Worm (Caenorhabditis elegans) whole organism, L3 larva: ENCODE measurements around the gene cnnm-2.

Experiments used
- R02D3.7 ChIP-seq: fragments of 150-350 bp; optimal IDR thresholded peaks from 2 replicates; lab custom pipeline; 2014; ENCODE audit warnings: missing biosample characterization, missing genetic modification characterization
- ZK546.5 ChIP-seq: sonication (generic microtip); optimal IDR thresholded peaks from 2 replicates; lab custom pipeline; 2017; ENCODE audit warnings: missing biosample characterization, missing genetic modification characterization
- aly-2 ChIP-seq: fragments of 150-350 bp; optimal IDR thresholded peaks from 2 replicates; lab custom pipeline; 2014; ENCODE audit warnings: missing biosample characterization, missing genetic modification characterization
- ama-1 ChIP-seq: fragments of 150-350 bp; optimal IDR thresholded peaks from 2 replicates; lab custom pipeline; 2018
- ceh-16 ChIP-seq: sonication (generic microtip); optimal IDR thresholded peaks from 2 replicates; lab custom pipeline; 2017; ENCODE audit warnings: missing biosample characterization, missing genetic modification characterization
- ceh-28 ChIP-seq: fragments of 150-350 bp; optimal IDR thresholded peaks from 2 replicates; lab custom pipeline; 2014; ENCODE audit warnings: missing biosample characterization, missing genetic modification reagents, missing genetic modification characterization
- ceh-82 ChIP-seq: fragments of 150-350 bp; optimal IDR thresholded peaks from 2 replicates; lab custom pipeline; 2014; ENCODE audit warnings: missing biosample characterization, missing genetic modification characterization
- ceh-9 ChIP-seq: sonication (generic microtip); optimal IDR thresholded peaks from 2 replicates; lab custom pipeline; 2018; ENCODE audit warnings: missing biosample characterization, missing genetic modification characterization
- egl-27 ChIP-seq: sonication (generic microtip); optimal IDR thresholded peaks from 4 replicates; lab custom pipeline; 2017; ENCODE audit warnings: missing biosample characterization, missing genetic modification reagents, missing genetic modification characterization
- egl-5 ChIP-seq: fragments of 150-350 bp; optimal IDR thresholded peaks from 2 replicates; lab custom pipeline; 2017; ENCODE audit warnings: missing biosample characterization, missing genetic modification reagents, missing genetic modification characterization, inconsistent platforms
- elt-1 ChIP-seq: fragments of 150-350 bp; optimal IDR thresholded peaks from 2 replicates; lab custom pipeline; 2014; ENCODE audit warnings: missing biosample characterization, missing genetic modification characterization
- elt-2 ChIP-seq: sonication (generic microtip); optimal IDR thresholded peaks from 2 replicates; lab custom pipeline; 2016; ENCODE audit warnings: missing genetic modification reagents, mild to moderate bottlenecking, missing genetic modification characterization, missing compliant biosample characterization
- fkh-10 ChIP-seq: sonication (generic microtip); optimal IDR thresholded peaks from 2 replicates; lab custom pipeline; 2017; ENCODE audit warnings: missing biosample characterization, missing genetic modification reagents, missing genetic modification characterization
- fkh-2 ChIP-seq: fragments of 150-350 bp; optimal IDR thresholded peaks from 2 replicates; lab custom pipeline; 2014; ENCODE audit warnings: missing biosample characterization, missing genetic modification reagents, missing genetic modification characterization
- fos-1 ChIP-seq: fragments of 150-350 bp; optimal IDR thresholded peaks from 2 replicates; lab custom pipeline; 2014; ENCODE audit warnings: missing biosample characterization, missing genetic modification characterization
- hmg-11 ChIP-seq: sonication (generic microtip); optimal IDR thresholded peaks from 2 replicates; lab custom pipeline; 2016; ENCODE audit warnings: missing genetic modification characterization, missing compliant biosample characterization
- jun-1 ChIP-seq: fragments of 150-350 bp; optimal IDR thresholded peaks from 2 replicates; lab custom pipeline; 2014; ENCODE audit warnings: missing biosample characterization, missing genetic modification reagents, missing genetic modification characterization
- lin-15B ChIP-seq: fragments of 150-350 bp; optimal IDR thresholded peaks from 2 replicates; lab custom pipeline; 2014; ENCODE audit warnings: missing biosample characterization, missing genetic modification characterization
- lin-39 ChIP-seq: fragments of 150-350 bp; optimal IDR thresholded peaks from 2 replicates; lab custom pipeline; 2018; ENCODE audit warnings: missing biosample characterization, missing genetic modification reagents, missing genetic modification characterization
- lsy-12 ChIP-seq: sonication (generic microtip); optimal IDR thresholded peaks from 2 replicates; lab custom pipeline; 2016; ENCODE audit warnings: mild to moderate bottlenecking, missing genetic modification characterization, missing compliant biosample characterization
- mml-1 ChIP-seq: fragments of 150-350 bp; sonication (generic microtip); optimal IDR thresholded peaks from 3 replicates; lab custom pipeline; 2014; ENCODE audit warnings: missing biosample characterization, missing genetic modification characterization
- nfya-1 ChIP-seq: sonication (generic microtip); optimal IDR thresholded peaks from 2 replicates; lab custom pipeline; 2017; ENCODE audit warnings: missing genetic modification characterization, mild to moderate bottlenecking, missing compliant biosample characterization, antibody characterized with exemption, moderate library complexity; ENCODE audit not compliant: insufficient read depth
- nhr-12 ChIP-seq: fragments of 150-350 bp; optimal IDR thresholded peaks from 2 replicates; lab custom pipeline; 2014; ENCODE audit warnings: missing biosample characterization, missing genetic modification characterization
- nhr-23 ChIP-seq: fragments of 150-350 bp; optimal IDR thresholded peaks from 2 replicates; lab custom pipeline; 2014; ENCODE audit warnings: missing biosample characterization, missing genetic modification reagents, missing genetic modification characterization
- nhr-25 ChIP-seq: sonication (generic microtip); optimal IDR thresholded peaks from 2 replicates; lab custom pipeline; 2017; ENCODE audit warnings: missing biosample characterization, missing genetic modification characterization
- nhr-28 ChIP-seq: fragments of 150-350 bp; optimal IDR thresholded peaks from 2 replicates; lab custom pipeline; 2014; ENCODE audit warnings: missing biosample characterization, missing genetic modification characterization
- nhr-43 ChIP-seq: sonication (generic microtip); optimal IDR thresholded peaks from 2 replicates; lab custom pipeline; 2016; ENCODE audit warnings: mild to moderate bottlenecking, missing genetic modification characterization, missing compliant biosample characterization; ENCODE audit not compliant: poor library complexity, severe bottlenecking
- nhr-67 ChIP-seq: fragments of 150-350 bp; optimal IDR thresholded peaks from 2 replicates; lab custom pipeline; 2014; ENCODE audit warnings: missing biosample characterization, missing genetic modification characterization
- nhr-76 ChIP-seq: fragments of 150-350 bp; sonication (generic microtip); optimal IDR thresholded peaks from 5 replicates; lab custom pipeline; 2014; ENCODE audit warnings: missing biosample characterization, missing genetic modification characterization
- nhr-77 ChIP-seq: fragments of 150-350 bp; optimal IDR thresholded peaks from 2 replicates; lab custom pipeline; 2014; ENCODE audit warnings: missing biosample characterization, missing genetic modification characterization
- pha-4 ChIP-seq: fragments of 150-350 bp; optimal IDR thresholded peaks from 2 replicates; lab custom pipeline; 2014; ENCODE audit warnings: missing biosample characterization, missing genetic modification reagents, missing genetic modification characterization
- pqm-1 ChIP-seq: fragments of 150-350 bp; optimal IDR thresholded peaks from 2 replicates; lab custom pipeline; 2017; ENCODE audit warnings: missing biosample characterization, missing genetic modification characterization, inconsistent platforms
- sea-2 ChIP-seq: fragments of 150-350 bp; sonication (generic microtip); optimal IDR thresholded peaks from 4 replicates; lab custom pipeline; 2014; ENCODE audit warnings: missing biosample characterization, missing genetic modification reagents, missing genetic modification characterization
- snpc-4 ChIP-seq: fragments of 150-350 bp; optimal IDR thresholded peaks from 2 replicates; lab custom pipeline; 2014; ENCODE audit warnings: missing biosample characterization, missing genetic modification characterization
- tbx-2 ChIP-seq: sonication (generic microtip); optimal IDR thresholded peaks from 2 replicates; lab custom pipeline; 2016; ENCODE audit warnings: mild to moderate bottlenecking, missing genetic modification characterization, missing compliant biosample characterization
- unc-39 ChIP-seq: sonication (generic microtip); optimal IDR thresholded peaks from 4 replicates; lab custom pipeline; 2017; ENCODE audit warnings: missing biosample characterization, missing genetic modification characterization
- unc-62 ChIP-seq: fragments of 150-350 bp; sonication (generic microtip); optimal IDR thresholded peaks from 4 replicates; lab custom pipeline; 2014; ENCODE audit warnings: missing biosample characterization, missing genetic modification reagents, missing genetic modification characterization
- ztf-11 ChIP-seq: fragments of 150-350 bp; optimal IDR thresholded peaks from 2 replicates; lab custom pipeline; 2014; ENCODE audit warnings: missing biosample characterization, missing genetic modification characterization
- ztf-4 ChIP-seq: fragments of 150-350 bp; optimal IDR thresholded peaks from 2 replicates; lab custom pipeline; 2014; ENCODE audit warnings: missing biosample characterization, missing genetic modification characterization

The cnnm-2 gene

DNA sequence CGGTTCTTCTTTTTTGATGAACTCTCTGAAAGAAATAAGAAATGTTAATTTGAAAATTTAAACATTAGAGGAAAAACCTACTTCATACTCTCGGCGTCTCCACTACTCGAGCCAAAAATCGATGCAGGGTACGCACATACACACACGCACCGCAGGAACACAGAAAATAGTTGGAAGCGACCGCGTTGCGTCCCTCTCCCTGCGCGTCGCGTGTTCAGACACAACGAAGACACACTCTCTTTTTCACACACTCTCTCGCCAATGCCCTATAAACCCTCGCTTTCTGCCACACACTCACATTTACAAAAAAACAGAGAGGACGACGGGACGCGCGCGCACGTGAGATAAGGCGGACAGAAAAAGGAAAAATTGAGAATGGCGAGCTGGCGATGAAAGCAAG, 997 bp upstream of the cnnm-2 start, which contains the start of gene R04E5.9 (continued):
- peak; percentile 52 for TF ChIP-seq R02D3.7
- TF ChIP-seq mml-1 (tag; lab: Kevin White, UChicago), result peak; percentile 16
- peak; percentile 82 for TF ChIP-seq fkh-10 (GFP tag; lab: Kevin White, UChicago)
- TF ChIP-seq ceh-16 (tag; lab: Kevin White, UChicago), result no peak
- peak; percentile 69 for TF ChIP-seq snpc-4
- no peak for TF ChIP-seq nhr-67 (tag; lab: Kevin White, UChicago)
- TF ChIP-seq ceh-9 (tag; lab: Kevin White, UChicago), result no peak
- TF ChIP-seq nhr-23 (tag; lab: Kevin White, UChicago), result peak; percentile 78
- no peak for TF ChIP-seq aly-2
- TF ChIP-seq elt-1, result peak; percentile 57
- TF ChIP-seq ztf-11 (tag; lab: Kevin White, UChicago), result no peak
- TF ChIP-seq ceh-82 (tag; lab: Kevin White, UChicago), result peak; percentile 18
- TF ChIP-seq nhr-28 (tag; lab: Kevin White, UChicago), result no peak
- peak; percentile 94 for TF ChIP-seq nfya-1
- TF ChIP-seq nhr-77 (tag; lab: Kevin White, UChicago), result no peak
- peak; percentile 47 for TF ChIP-seq nhr-43 (tag; lab: Kevin White, UChicago)
- peak; percentile 92 for TF ChIP-seq egl-5
- TF ChIP-seq sea-2 (GFP tag; lab: Kevin White, UChicago), result peak; percentile 90
- no peak for TF ChIP-seq fkh-2
- TF ChIP-seq ceh-28 (tag; lab: Kevin White, UChicago), result peak; percentile 86
- TF ChIP-seq nhr-12 (tag; lab: Kevin White, UChicago), result no peak
- peak; percentile 60 for TF ChIP-seq lin-15B (tag; lab: Kevin White, UChicago)

DNA sequence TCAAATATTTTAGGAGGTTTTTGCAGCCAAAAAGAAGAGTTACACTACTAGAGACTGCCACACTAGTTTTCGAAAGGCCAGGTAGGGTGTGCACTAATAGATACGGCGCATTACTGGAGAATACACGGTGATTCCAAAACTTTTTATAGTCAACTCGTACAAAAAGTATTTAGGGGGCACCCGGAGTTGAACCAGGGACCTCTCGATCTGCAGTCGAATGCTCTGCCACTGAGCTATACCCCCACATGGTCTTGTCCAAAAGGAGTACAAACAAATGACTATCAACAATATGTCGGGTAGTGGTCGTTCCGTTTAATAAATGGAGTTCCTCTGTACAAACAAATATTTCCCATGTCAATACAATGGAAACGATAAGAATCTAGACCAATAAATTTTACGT, 6.0 kb downstream of the cnnm-2 start:
- no peak for TF ChIP-seq ceh-16 (tag; lab: Kevin White, UChicago)
- no peak for TF ChIP-seq fkh-10 (GFP tag; lab: Kevin White, UChicago)
- TF ChIP-seq ama-1 (lab: Kevin White, UChicago), result no peak
- TF ChIP-seq pqm-1 (tag; lab: Kevin White, UChicago), result peak; percentile 15
- no peak for TF ChIP-seq unc-62 (GFP tag; lab: Kevin White, UChicago)
- no peak for TF ChIP-seq lsy-12 (tag; lab: Kevin White, UChicago)
- peak; percentile 43 for TF ChIP-seq pha-4 (tag; lab: Kevin White, UChicago)
- TF ChIP-seq nhr-76 (tag; lab: Kevin White, UChicago), result no peak
- no peak for TF ChIP-seq elt-1
- TF ChIP-seq ztf-4 (tag; lab: Kevin White, UChicago), result no peak
- TF ChIP-seq egl-5, result no peak
- no peak for TF ChIP-seq ZK546.5
- TF ChIP-seq mml-1 (tag; lab: Kevin White, UChicago), result no peak
- no peak for TF ChIP-seq lin-39 (tag; lab: Kevin White, UChicago)
- TF ChIP-seq aly-2, result no peak
- peak; percentile 47 for TF ChIP-seq elt-2 (tag; lab: Kevin White, UChicago)
- no peak for TF ChIP-seq nhr-25

- TF ChIP-seq elt-2 (tag; lab: Kevin White, UChicago) (peak; percentile 14), fkh-10 (GFP tag; lab: Kevin White, UChicago) (no peak), nhr-25 (peak; percentile 22), pqm-1 (tag; lab: Kevin White, UChicago) (no peak), nhr-43 (tag; lab: Kevin White, UChicago) (peak; percentile 52)
These were observed 8.0 kb downstream of the cnnm-2 start for ce11 chrX:8819815-8820415.

- TF ChIP-seq jun-1 (peak; percentile 42), nhr-43 (tag; lab: Kevin White, UChicago) (no peak), ceh-16 (tag; lab: Kevin White, UChicago) (no peak), tbx-2 (tag; lab: Kevin White, UChicago) (no peak), sea-2 (GFP tag; lab: Kevin White, UChicago) (no peak), aly-2 (no peak), mml-1 (tag; lab: Kevin White, UChicago) (no peak), fkh-2 (no peak), ztf-11 (tag; lab: Kevin White, UChicago) (no peak), unc-39 (tag; lab: Kevin White, UChicago) (no peak), lin-39 (tag; lab: Kevin White, UChicago) (no peak), nhr-23 (tag; lab: Kevin White, UChicago) (no peak), ztf-4 (tag; lab: Kevin White, UChicago) (no peak), pqm-1 (tag; lab: Kevin White, UChicago) (peak; percentile 71), hmg-11 (tag; lab: Kevin White, UChicago) (no peak), snpc-4 (no peak), elt-2 (tag; lab: Kevin White, UChicago) (peak; percentile 87), fos-1 (tag; lab: Kevin White, UChicago) (no peak), egl-27 (no peak), nfya-1 (no peak), lin-15B (tag; lab: Kevin White, UChicago) (no peak), nhr-28 (tag; lab: Kevin White, UChicago) (no peak), nhr-12 (tag; lab: Kevin White, UChicago) (no peak), pha-4 (tag; lab: Kevin White, UChicago) (peak; percentile 31), ceh-28 (tag; lab: Kevin White, UChicago) (no peak)
These were observed 8.7 kb downstream of the cnnm-2 start for ce11 chrX:8820643-8821042.
